Fruit fly (Drosophila melanogaster) whole organism, embryonic: ENCODE results near the gene Plap.

Experiments
- Abd-B ChIP-seq: fragments of 200-800 bp; sonication (Bioruptor generic); optimal IDR thresholded peaks from 2 replicates; lab custom pipeline; 2018; ENCODE audit warnings: missing biosample characterization, mild to moderate bottlenecking, missing genetic modification characterization, moderate library complexity
- CG11085 ChIP-seq: fragments of 200-800 bp; sonication (Bioruptor generic); IDR thresholded peaks from 2 replicates; pipeline ENCODE4 v1.3.6; 2022; ENCODE audit warnings: missing biosample characterization, missing genetic modification characterization
- CG12236 ChIP-seq: fragments of 200-800 bp; sonication (Bioruptor generic); optimal IDR thresholded peaks from 2 replicates; lab custom pipeline; 2016; ENCODE audit warnings: missing biosample characterization, missing genetic modification characterization
- CG14667 ChIP-seq: fragments of 200-800 bp; sonication (Bioruptor generic); IDR thresholded peaks from 2 replicates; pipeline ENCODE4 v1.3.6; 2022; ENCODE audit warnings: missing biosample characterization, missing genetic modification characterization
- CG15011 ChIP-seq: fragments of 200-800 bp; sonication (Bioruptor generic); optimal IDR thresholded peaks from 3 replicates; lab custom pipeline; 2018; ENCODE audit warnings: missing biosample characterization, mild to moderate bottlenecking, missing genetic modification characterization
- CG17359 ChIP-seq: fragments of 200-800 bp; sonication (Bioruptor generic); optimal IDR thresholded peaks from 3 replicates; lab custom pipeline; 2018; ENCODE audit warnings: missing biosample characterization, mild to moderate bottlenecking, missing genetic modification characterization, moderate library complexity
- CG17612 ChIP-seq: fragments of 200-800 bp; sonication (Bioruptor generic); IDR thresholded peaks from 2 replicates; pipeline ENCODE4 v1.3.6; 2022; ENCODE audit warnings: missing biosample characterization, missing genetic modification characterization
- CG18011 ChIP-seq: fragments of 200-800 bp; sonication (Bioruptor generic); optimal IDR thresholded peaks from 2 replicates; lab custom pipeline; 2017; ENCODE audit warnings: missing biosample characterization, missing genetic modification characterization, mild to moderate bottlenecking, moderate library complexity, missing genotype
- CG2120 ChIP-seq: fragments of 200-800 bp; sonication (Bioruptor generic); optimal IDR thresholded peaks from 3 replicates; lab custom pipeline; 2016; ENCODE audit warnings: missing biosample characterization, missing genetic modification characterization
- CG2129 ChIP-seq: fragments of 200-800 bp; sonication (Bioruptor generic); IDR thresholded peaks from 2 replicates; pipeline ENCODE4 v1.3.6; 2022; ENCODE audit warnings: missing biosample characterization, missing genetic modification characterization; ENCODE audit not compliant: partially characterized antibody
- CG3065 ChIP-seq: fragments of 200-800 bp; sonication (Bioruptor generic); optimal IDR thresholded peaks from 2 replicates; lab custom pipeline; 2016; ENCODE audit warnings: missing biosample characterization, missing genetic modification characterization
- CG31224 ChIP-seq: fragments of 200-800 bp; sonication (Bioruptor generic); IDR thresholded peaks from 2 replicates; pipeline ENCODE4 v1.3.6; 2022; ENCODE audit warnings: missing biosample characterization, missing genetic modification characterization
- CG31365 ChIP-seq: fragments of 200-800 bp; sonication (Bioruptor generic); optimal IDR thresholded peaks from 2 replicates; lab custom pipeline; 2018; ENCODE audit warnings: missing biosample characterization, mild to moderate bottlenecking, missing genetic modification characterization
- CG5180 ChIP-seq: fragments of 200-800 bp; sonication (Bioruptor generic); optimal IDR thresholded peaks from 3 replicates; lab custom pipeline; 2017; ENCODE audit warnings: missing biosample characterization, missing genetic modification characterization, mild to moderate bottlenecking, moderate library complexity, missing genetic modification reagents
- CG6175 ChIP-seq: fragments of 200-800 bp; sonication (Bioruptor generic); IDR thresholded peaks from 3 replicates; pipeline ENCODE4 v1.3.6; 2022; ENCODE audit warnings: missing biosample characterization, missing genetic modification characterization
- CG6791 ChIP-seq: fragments of 200-800 bp; sonication (Bioruptor generic); IDR thresholded peaks from 3 replicates; pipeline ENCODE4 v1.3.6; 2022; ENCODE audit warnings: missing biosample characterization, missing genetic modification characterization; ENCODE audit not compliant: partially characterized antibody
- CG8281 ChIP-seq: fragments of 200-800 bp; sonication (Bioruptor generic); optimal IDR thresholded peaks from 2 replicates; lab custom pipeline; 2018; ENCODE audit warnings: missing biosample characterization, mild to moderate bottlenecking, missing genetic modification characterization, moderate library complexity
- CHES-1-like ChIP-seq: fragments of 200-800 bp; sonication (Bioruptor generic); optimal IDR thresholded peaks from 2 replicates; lab custom pipeline; 2016; ENCODE audit warnings: missing biosample characterization, missing genetic modification characterization
- Dad ChIP-seq: fragments of 200-800 bp; sonication (Bioruptor generic); optimal IDR thresholded peaks from 3 replicates; lab custom pipeline; 2016; ENCODE audit warnings: missing biosample characterization, missing genetic modification characterization
- Jarid2 ChIP-seq: fragments of 200-800 bp; sonication (Bioruptor generic); optimal IDR thresholded peaks from 3 replicates; lab custom pipeline; 2017; ENCODE audit warnings: mild to moderate bottlenecking, missing biosample characterization, missing genetic modification reagents, missing genetic modification characterization
- Max ChIP-seq: fragments of 200-800 bp; sonication (Bioruptor generic); optimal IDR thresholded peaks from 2 replicates; lab custom pipeline; 2016; ENCODE audit warnings: missing biosample characterization, mild to moderate bottlenecking, missing genetic modification characterization
- Med ChIP-seq: fragments of 200-800 bp; sonication (Bioruptor generic); peaks from one replicate; lab custom pipeline; 2016; ENCODE audit warnings: missing biosample characterization, missing genetic modification characterization, mild to moderate bottlenecking, inconsistent platforms, moderate library complexity
- NFAT ChIP-seq: fragments of 200-800 bp; sonication (Bioruptor generic); IDR thresholded peaks from 2 replicates; pipeline ENCODE4 v1.3.6; 2022; ENCODE audit warnings: missing biosample characterization, missing genetic modification characterization
- Ptx1 ChIP-seq: fragments of 200-800 bp; sonication (Bioruptor generic); IDR thresholded peaks from 2 replicates; pipeline ENCODE4 v1.3.6; 2022; ENCODE audit warnings: missing biosample characterization, missing genetic modification characterization
- Rfx ChIP-seq: fragments of 200-800 bp; sonication (Bioruptor generic); IDR thresholded peaks from 2 replicates; pipeline ENCODE4 v1.3.6; 2022; ENCODE audit warnings: missing biosample characterization, missing genetic modification characterization
- Stat92E ChIP-seq, 3 experiments: fragments of >200 bp in 2 of 3; fragments of 200-800 bp in 1 of 3; sonication (Bioruptor generic) in 1 of 3; optimal IDR thresholded peaks; 2 replicates each; lab custom pipeline; 2017 to 2019; ENCODE audit warnings: missing biosample characterization in 3 of 3, missing genetic modification characterization in 3 of 3, mild to moderate bottlenecking in 1 of 3, moderate library complexity in 1 of 3
- Xrp1 ChIP-seq: fragments of 200-800 bp; sonication (Bioruptor generic); IDR thresholded peaks from 2 replicates; pipeline ENCODE4 v1.3.6; 2022; ENCODE audit warnings: missing biosample characterization, missing genetic modification characterization
- al ChIP-seq: fragments of 200-800 bp; sonication (Bioruptor generic); IDR thresholded peaks from 2 replicates; pipeline ENCODE4 v1.3.6; 2022; ENCODE audit warnings: missing biosample characterization, missing genetic modification characterization
- ato ChIP-seq: fragments of 200-800 bp; sonication (Bioruptor generic); IDR thresholded peaks from 2 replicates; pipeline ENCODE4 v1.3.6; 2022; ENCODE audit warnings: missing biosample characterization, missing genetic modification characterization; ENCODE audit not compliant: partially characterized antibody
- bcd ChIP-seq: fragments of 200-800 bp; sonication (Bioruptor generic); optimal IDR thresholded peaks from 2 replicates; lab custom pipeline; 2017; ENCODE audit warnings: missing biosample characterization, mild to moderate bottlenecking, missing genetic modification characterization
- br ChIP-seq: fragments of >200 bp; optimal IDR thresholded peaks from 2 replicates; lab custom pipeline; 2017
- crol ChIP-seq: fragments of 200-800 bp; sonication (Bioruptor generic); IDR thresholded peaks from 2 replicates; pipeline ENCODE4 v1.3.6; 2022; ENCODE audit warnings: missing biosample characterization, missing genetic modification characterization
- en ChIP-seq: fragments of 200-800 bp; sonication (Bioruptor generic); optimal IDR thresholded peaks from 2 replicates; lab custom pipeline; 2016; ENCODE audit warnings: missing biosample characterization, missing genetic modification characterization
- eve ChIP-seq, 2 experiments: fragments of >200 bp; optimal IDR thresholded peaks; 2 replicates each; lab custom pipeline; 2017; ENCODE audit warnings: missing biosample characterization in 2 of 2, missing genetic modification characterization in 2 of 2
- ewg ChIP-seq: fragments of 200-800 bp; sonication (Bioruptor generic); optimal IDR thresholded peaks from 3 replicates; lab custom pipeline; 2017; ENCODE audit warnings: mild to moderate bottlenecking, missing biosample characterization, missing genetic modification reagents, missing genetic modification characterization
- exex ChIP-seq: fragments of 200-800 bp; sonication (Bioruptor generic); optimal IDR thresholded peaks from 4 replicates; lab custom pipeline; 2018; ENCODE audit warnings: missing biosample characterization, mild to moderate bottlenecking, missing genetic modification characterization, moderate library complexity
- fd102C ChIP-seq: fragments of 200-800 bp; sonication (Bioruptor generic); optimal IDR thresholded peaks from 2 replicates; lab custom pipeline; 2018; ENCODE audit warnings: missing biosample characterization, mild to moderate bottlenecking, missing genetic modification characterization, moderate library complexity
- fru ChIP-seq: fragments of >200 bp; optimal IDR thresholded peaks from 2 replicates; lab custom pipeline; 2017
- grn ChIP-seq: fragments of 200-800 bp; sonication (Bioruptor generic); optimal IDR thresholded peaks from 3 replicates; lab custom pipeline; 2017; ENCODE audit warnings: missing biosample characterization, missing genetic modification characterization
- gsb ChIP-seq: fragments of 200-800 bp; sonication (Bioruptor generic); IDR thresholded peaks from 2 replicates; pipeline ENCODE4 v1.3.6; 2022; ENCODE audit warnings: missing biosample characterization, missing genetic modification characterization
- inv ChIP-seq: fragments of 200-800 bp; sonication (Bioruptor generic); IDR thresholded peaks from 2 replicates; pipeline ENCODE4 v1.3.6; 2022; ENCODE audit warnings: missing biosample characterization, missing genetic modification characterization; ENCODE audit not compliant: partially characterized antibody
- kah ChIP-seq: fragments of 200-800 bp; sonication (Bioruptor generic); optimal IDR thresholded peaks from 2 replicates; lab custom pipeline; 2018; ENCODE audit warnings: missing biosample characterization, mild to moderate bottlenecking, missing genetic modification characterization
- kay ChIP-seq: fragments of 200-800 bp; sonication (Bioruptor generic); optimal IDR thresholded peaks from 2 replicates; lab custom pipeline; 2016; ENCODE audit warnings: missing biosample characterization, missing genetic modification characterization
- ken ChIP-seq: fragments of 200-800 bp; sonication (Bioruptor generic); IDR thresholded peaks from 3 replicates; pipeline ENCODE4 v1.3.6; 2022; ENCODE audit warnings: missing biosample characterization, missing genetic modification characterization
- maf-S ChIP-seq: fragments of 200-800 bp; sonication (Bioruptor generic); optimal IDR thresholded peaks from 2 replicates; lab custom pipeline; 2016; ENCODE audit warnings: missing biosample characterization, missing genetic modification characterization
- oc ChIP-seq: fragments of 200-800 bp; sonication (Bioruptor generic); optimal IDR thresholded peaks from 2 replicates; lab custom pipeline; 2018; ENCODE audit warnings: missing biosample characterization, mild to moderate bottlenecking, missing genetic modification characterization, moderate library complexity
- phol ChIP-seq: fragments of 200-800 bp; sonication (Bioruptor generic); optimal IDR thresholded peaks from 3 replicates; lab custom pipeline; 2018; ENCODE audit warnings: missing biosample characterization, mild to moderate bottlenecking, missing genetic modification characterization, moderate library complexity
- sens-2 ChIP-seq: fragments of 200-800 bp; sonication (Bioruptor generic); IDR thresholded peaks from 2 replicates; pipeline ENCODE4 v1.3.6; 2022; ENCODE audit warnings: missing biosample characterization, missing genetic modification characterization
- stwl ChIP-seq: fragments of 200-800 bp; sonication (Bioruptor generic); optimal IDR thresholded peaks from 3 replicates; lab custom pipeline; 2018; ENCODE audit warnings: missing biosample characterization, mild to moderate bottlenecking, missing genetic modification characterization, moderate library complexity
- tio ChIP-seq: fragments of 200-800 bp; sonication (Bioruptor generic); optimal IDR thresholded peaks from 2 replicates; lab custom pipeline; 2017; ENCODE audit warnings: missing biosample characterization, missing genetic modification characterization, inconsistent platforms
- tna ChIP-seq: fragments of 200-800 bp; sonication (Bioruptor generic); IDR thresholded peaks from 2 replicates; pipeline ENCODE4 v1.3.6; 2022; ENCODE audit warnings: missing biosample characterization, missing genetic modification characterization; ENCODE audit not compliant: partially characterized antibody
- vfl ChIP-seq: fragments of 200-800 bp; sonication (Bioruptor generic); optimal IDR thresholded peaks from 2 replicates; lab custom pipeline; 2016; ENCODE audit warnings: missing biosample characterization, missing genetic modification characterization

Plap gene

DNA sequence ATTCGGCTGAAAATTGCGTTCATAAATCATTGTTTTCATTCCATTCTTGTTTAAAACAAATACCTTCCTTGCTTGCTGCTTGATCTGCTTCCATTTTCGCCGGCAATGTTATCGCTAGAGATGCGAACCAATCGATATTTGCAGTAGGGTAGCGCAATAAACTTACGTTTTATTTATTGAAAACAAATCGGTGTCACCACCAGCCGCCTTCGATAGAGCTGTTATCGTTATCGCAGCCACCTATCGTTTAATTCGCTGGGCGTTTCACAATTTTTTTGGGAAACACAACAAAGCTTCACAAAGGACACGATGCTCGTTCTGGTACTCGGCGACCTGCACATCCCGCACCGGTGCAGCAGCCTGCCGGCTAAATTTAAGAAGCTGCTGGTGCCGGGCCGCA, 19.6 kb downstream of the Plap start, which contains the start of the genes Tfb4 and Vps29 (continued):
- TF ChIP-seq eve (GFP tag; optimal IDR thresholded peaks at IDR 0.05; lab: Kevin White, UChicago) (no peak), CG15011 (GFP tag; lab: Kevin White, UChicago) (no peak), maf-S (GFP tag; lab: Kevin White, UChicago) (peak; percentile 31), sens-2 (GFP tag; lab: Robert Waterston, UW) (no peak), tna (GFP tag; lab: Robert Waterston, UW) (peak; percentile 96), stwl (tag; lab: Kevin White, UChicago) (peak; percentile 91), CG2120 (GFP tag; lab: Kevin White, UChicago) (peak; percentile 81), CG2129 (GFP tag; lab: Robert Waterston, UW) (peak; percentile 70), al (GFP tag; lab: Robert Waterston, UW) (peak; percentile 38; the same call in 1 of the 2 replicates), CG5180 (no peak), CG31365 (tag; lab: Kevin White, UChicago) (no peak), Rfx (GFP tag; lab: Robert Waterston, UW) (peak; percentile 81), fd102C (GFP tag; lab: Kevin White, UChicago) (no peak), inv (GFP tag; lab: Robert Waterston, UW) (peak; percentile 68), ato (GFP tag; lab: Robert Waterston, UW) (peak; percentile 96), CHES-1-like (GFP tag; lab: Kevin White, UChicago) (peak; percentile 65), CG31224 (peak; percentile 36; the same call in 1 of the 2 replicates), CG17612 (GFP tag; lab: Robert Waterston, UW) (no peak), CG8281 (tag; lab: Kevin White, UChicago) (no peak), en (GFP tag; lab: Kevin White, UChicago) (no peak), Max (GFP tag; lab: Kevin White, UChicago) (no peak), CG11085 (peak; percentile 46; the same call in 1 of the 2 replicates), gsb (GFP tag; lab: Robert Waterston, UW) (no peak), tio (GFP tag; lab: Kevin White, UChicago) (no peak), Abd-B (GFP tag; lab: Kevin White, UChicago) (no peak), phol (peak; percentile 48), fru (lab: Kevin White, UChicago) (no peak), Ptx1 (GFP tag; lab: Robert Waterston, UW) (no peak), CG17359 (tag; lab: Kevin White, UChicago) (no peak), oc (tag; lab: Kevin White, UChicago) (no peak), Xrp1 (GFP tag; lab: Robert Waterston, UW) (peak; percentile 64), bcd (GFP tag; lab: Kevin White, UChicago) (no peak), kah (no peak), crol (no peak), br (lab: Kevin White, UChicago) (no peak), ken (GFP tag; lab: Robert Waterston, UW) (peak; percentile 61; the same call in 2 of the 3 replicates), Med (peak; percentile 97), kay (GFP tag; lab: Kevin White, UChicago) (no peak), CG18011 (peak; percentile 37), Jarid2 (GFP tag; lab: Kevin White, UChicago) (no peak), vfl (GFP tag; lab: Kevin White, UChicago) (peak; percentile 52), exex (no peak), CG6175 (GFP tag; lab: Robert Waterston, UW) (no peak), Stat92E (GFP tag; optimal IDR thresholded peaks at IDR 0.05; lab: Kevin White, UChicago) (no peak), CG12236 (GFP tag; lab: Kevin White, UChicago) (no peak), ewg (no peak), NFAT (GFP tag; lab: Robert Waterston, UW) (peak; percentile 66; the same call in 1 of the 2 replicates), CG6791 (peak; percentile 94), Dad (GFP tag; lab: Kevin White, UChicago) (no peak), CG3065 (peak; percentile 18), CG14667 (no peak), grn (GFP tag; lab: Kevin White, UChicago) (no peak)
